Fruit fly (Drosophila melanogaster) whole organism, pupa: ENCODE measurements around the gene CG31729.

Source experiments
- CG10348 ChIP-seq: fragments of 200-800 bp; sonication (Bioruptor generic); IDR thresholded peaks from 2 replicates; pipeline ENCODE4 v1.3.6; 2022; ENCODE audit warnings: missing biosample characterization, missing genetic modification characterization
- CG12605 ChIP-seq: fragments of 200-800 bp; sonication (Bioruptor generic); IDR thresholded peaks from 2 replicates; pipeline ENCODE4 v1.3.6; 2022; ENCODE audit warnings: missing biosample characterization, missing genetic modification characterization
- CG13204 ChIP-seq: fragments of 200-800 bp; sonication (Bioruptor generic); optimal IDR thresholded peaks from 2 replicates; lab custom pipeline; 2018; ENCODE audit warnings: missing biosample characterization, mild to moderate bottlenecking, missing genetic modification characterization, moderate library complexity
- CG14655 ChIP-seq: fragments of 200-800 bp; sonication (Bioruptor generic); optimal IDR thresholded peaks from 3 replicates; lab custom pipeline; 2017; ENCODE audit warnings: mild to moderate bottlenecking, missing biosample characterization, missing genetic modification reagents, missing genetic modification characterization
- CG15710 ChIP-seq: fragments of 200-800 bp; sonication (Bioruptor generic); optimal IDR thresholded peaks from 2 replicates; lab custom pipeline; 2018; ENCODE audit warnings: missing biosample characterization, mild to moderate bottlenecking, missing genetic modification characterization, moderate library complexity
- CG17806 ChIP-seq: fragments of 200-800 bp; sonication (Bioruptor generic); optimal IDR thresholded peaks from 2 replicates; lab custom pipeline; 2018; ENCODE audit warnings: missing biosample characterization, mild to moderate bottlenecking, missing genetic modification characterization, moderate library complexity
- CG32121 ChIP-seq: fragments of 200-800 bp; sonication (Bioruptor generic); IDR thresholded peaks from 2 replicates; pipeline ENCODE4 v1.3.6; 2022; ENCODE audit warnings: missing biosample characterization, missing genetic modification characterization
- CG34367 ChIP-seq: fragments of 200-800 bp; sonication (Bioruptor generic); optimal IDR thresholded peaks from 2 replicates; lab custom pipeline; 2018; ENCODE audit warnings: missing biosample characterization, mild to moderate bottlenecking, missing genetic modification characterization
- CG4496 ChIP-seq: fragments of 200-800 bp; sonication (Bioruptor generic); IDR thresholded peaks from 3 replicates; pipeline ENCODE4 v1.3.6; 2022; ENCODE audit warnings: missing biosample characterization, missing genetic modification characterization
- CG8159 ChIP-seq: fragments of 200-800 bp; sonication (Bioruptor generic); optimal IDR thresholded peaks from 3 replicates; lab custom pipeline; 2018; ENCODE audit warnings: missing biosample characterization, mild to moderate bottlenecking, missing genetic modification characterization, moderate library complexity
- CG8301 ChIP-seq: fragments of 200-800 bp; sonication (Bioruptor generic); optimal IDR thresholded peaks from 2 replicates; lab custom pipeline; 2018; ENCODE audit warnings: missing biosample characterization, mild to moderate bottlenecking, missing genetic modification characterization
- CG9948 ChIP-seq: fragments of 200-800 bp; sonication (Bioruptor generic); optimal IDR thresholded peaks from 2 replicates; lab custom pipeline; 2018; ENCODE audit warnings: missing biosample characterization, mild to moderate bottlenecking, missing genetic modification characterization, moderate library complexity
- D1 ChIP-seq: fragments of 200-800 bp; sonication (Bioruptor generic); optimal IDR thresholded peaks from 2 replicates; lab custom pipeline; 2018; ENCODE audit warnings: missing biosample characterization, mild to moderate bottlenecking, missing genetic modification characterization, moderate library complexity
- EcR ChIP-seq: fragments of 200-800 bp; sonication (Bioruptor generic); optimal IDR thresholded peaks from 3 replicates; lab custom pipeline; 2019; ENCODE audit warnings: missing biosample characterization, missing genetic modification characterization, mild to moderate bottlenecking, moderate library complexity, missing genetic modification reagents
- Ets98B ChIP-seq: fragments of 200-800 bp; sonication (Bioruptor generic); IDR thresholded peaks from 2 replicates; pipeline ENCODE4 v1.3.6; 2022; ENCODE audit warnings: missing biosample characterization, missing genetic modification characterization
- Pif1A ChIP-seq: fragments of 200-800 bp; sonication (Bioruptor generic); optimal IDR thresholded peaks from 3 replicates; lab custom pipeline; 2016; ENCODE audit warnings: missing biosample characterization, missing genetic modification characterization
- Pif1B ChIP-seq: fragments of 200-800 bp; sonication (Bioruptor generic); optimal IDR thresholded peaks from 3 replicates; lab custom pipeline; 2016; ENCODE audit warnings: missing biosample characterization, missing genetic modification characterization
- Snoo ChIP-seq: fragments of 200-800 bp; sonication (Bioruptor generic); optimal IDR thresholded peaks from 3 replicates; lab custom pipeline; 2017; ENCODE audit warnings: missing biosample characterization, mild to moderate bottlenecking, missing genetic modification characterization, inconsistent platforms
- fd96Ca ChIP-seq: fragments of 200-800 bp; sonication (Bioruptor generic); IDR thresholded peaks from 3 replicates; pipeline ENCODE4 v1.3.6; 2022; ENCODE audit warnings: missing biosample characterization, missing genetic modification characterization
- gl ChIP-seq: fragments of 200-800 bp; sonication (Bioruptor generic); optimal IDR thresholded peaks from 2 replicates; lab custom pipeline; 2018; ENCODE audit warnings: missing biosample characterization, mild to moderate bottlenecking, missing genetic modification characterization
- rn ChIP-seq: fragments of 200-800 bp; sonication (Bioruptor generic); IDR thresholded peaks from 2 replicates; pipeline ENCODE4 v1.3.6; 2022; ENCODE audit warnings: missing biosample characterization, missing genetic modification characterization

The CG31729 gene

dm6 chr2L:13295978-13296702 is 6.3 kb downstream of the CG31729 start:
- TF ChIP-seq CG17806 (tag; lab: Kevin White, UChicago), result no peak
- TF ChIP-seq gl (tag; lab: Kevin White, UChicago), result no peak
- no peak for TF ChIP-seq CG10348 (GFP tag; lab: Robert Waterston, UW)
- TF ChIP-seq CG8159 (tag; lab: Kevin White, UChicago), result no peak
- no peak for TF ChIP-seq CG4496 (GFP tag; lab: Robert Waterston, UW)
- TF ChIP-seq Pif1B (GFP tag; lab: Kevin White, UChicago), result no peak
- TF ChIP-seq EcR (GFP tag; lab: Kevin White, UChicago), result no peak
- no peak for TF ChIP-seq CG34367 (tag; lab: Kevin White, UChicago)
- TF ChIP-seq CG14655 (GFP tag; lab: Kevin White, UChicago), result no peak
- no peak for TF ChIP-seq Ets98B
- TF ChIP-seq rn (GFP tag; lab: Robert Waterston, UW), result no peak
- no peak for TF ChIP-seq CG8301 (tag; lab: Kevin White, UChicago)
- no peak for TF ChIP-seq CG15710 (tag; lab: Kevin White, UChicago)
- no peak for TF ChIP-seq D1 (tag; lab: Kevin White, UChicago)
- TF ChIP-seq CG9948 (tag; lab: Kevin White, UChicago), result no peak
- no peak for TF ChIP-seq CG32121
- no peak for TF ChIP-seq Snoo (tag; lab: Kevin White, UChicago)
- TF ChIP-seq CG12605 (GFP tag; lab: Robert Waterston, UW), result no peak

dm6 chr2L:13296703-13297230 is 7.0 kb downstream of the CG31729 start:
- TF ChIP-seq CG10348 (GFP tag; lab: Robert Waterston, UW) (no peak), CG4496 (GFP tag; lab: Robert Waterston, UW) (no peak), CG32121 (no peak), CG8301 (tag; lab: Kevin White, UChicago) (no peak), D1 (tag; lab: Kevin White, UChicago) (no peak), CG9948 (tag; lab: Kevin White, UChicago) (no peak), CG15710 (tag; lab: Kevin White, UChicago) (no peak), gl (tag; lab: Kevin White, UChicago) (no peak), CG13204 (no peak), CG17806 (tag; lab: Kevin White, UChicago) (no peak), Pif1B (GFP tag; lab: Kevin White, UChicago) (no peak)

- TF ChIP-seq D1 (tag; lab: Kevin White, UChicago) (no peak), gl (tag; lab: Kevin White, UChicago) (no peak), CG10348 (GFP tag; lab: Robert Waterston, UW) (no peak), CG12605 (GFP tag; lab: Robert Waterston, UW) (no peak), CG34367 (tag; lab: Kevin White, UChicago) (no peak), fd96Ca (no peak), Snoo (tag; lab: Kevin White, UChicago) (no peak), CG4496 (GFP tag; lab: Robert Waterston, UW) (no peak), rn (GFP tag; lab: Robert Waterston, UW) (no peak), CG15710 (tag; lab: Kevin White, UChicago) (no peak), Ets98B (no peak), CG13204 (no peak), CG8301 (tag; lab: Kevin White, UChicago) (no peak), CG17806 (tag; lab: Kevin White, UChicago) (no peak), EcR (GFP tag; lab: Kevin White, UChicago) (no peak), Pif1B (GFP tag; lab: Kevin White, UChicago) (no peak), Pif1A (GFP tag; lab: Kevin White, UChicago) (no peak)
- TF ChIP-seq, all 21 proteins: peak for 0
These were observed 14.7 kb downstream of the CG31729 start, which contains the start of gene CG16825 for dm6 chr2L:13304488-13304887. Gene CG16825 (plus strand): TSS chr2L:13304788.

- TF ChIP-seq gl (tag; lab: Kevin White, UChicago) (no peak), CG8159 (tag; lab: Kevin White, UChicago) (no peak), CG10348 (GFP tag; lab: Robert Waterston, UW) (no peak), EcR (GFP tag; lab: Kevin White, UChicago) (no peak), Pif1A (GFP tag; lab: Kevin White, UChicago) (no peak), CG34367 (tag; lab: Kevin White, UChicago) (no peak)
These were observed 15.2 kb downstream of the CG31729 start for dm6 chr2L:13305000-13305399.

- TF ChIP-seq CG8301 (tag; lab: Kevin White, UChicago) (no peak), Pif1B (GFP tag; lab: Kevin White, UChicago) (no peak), EcR (GFP tag; lab: Kevin White, UChicago) (no peak), D1 (tag; lab: Kevin White, UChicago) (no peak), CG8159 (tag; lab: Kevin White, UChicago) (no peak), rn (GFP tag; lab: Robert Waterston, UW) (no peak), CG10348 (GFP tag; lab: Robert Waterston, UW) (no peak), CG17806 (tag; lab: Kevin White, UChicago) (no peak), CG15710 (tag; lab: Kevin White, UChicago) (no peak), CG12605 (GFP tag; lab: Robert Waterston, UW) (no peak), Snoo (tag; lab: Kevin White, UChicago) (no peak), Ets98B (no peak)
These were observed 16.9 kb downstream of the CG31729 start, which contains the start of gene CG43779 for dm6 chr2L:13306655-13307054. Gene CG43779 (minus strand): TSS chr2L:13306755.
